Fruit fly (Drosophila melanogaster): ENCODE data around the gene CG13625.

CG13625 gene

DNA sequence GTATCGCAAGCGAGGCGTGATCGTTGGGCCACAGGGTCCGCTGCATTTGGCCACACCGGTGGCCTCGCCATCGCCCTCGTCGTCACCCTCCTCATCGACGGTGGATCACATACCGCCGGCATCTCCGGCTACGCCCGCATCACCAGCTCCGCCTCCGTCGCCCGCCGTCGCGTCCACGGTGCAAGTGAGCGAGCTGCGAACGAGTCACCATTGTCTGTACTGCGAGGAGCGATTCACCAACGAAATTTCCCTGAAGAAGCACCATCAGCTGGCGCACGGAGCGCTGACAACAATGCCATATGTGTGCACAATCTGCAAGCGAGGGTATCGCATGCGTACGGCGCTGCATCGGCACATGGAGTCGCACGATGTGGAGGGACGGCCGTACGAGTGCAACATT lies 35.6 kb upstream of the CG13625 start:
- TF ChIP-seq Dfd (GFP tag; optimal IDR thresholded peaks at IDR 0.05) (no peak), GATAd (GFP tag; optimal IDR thresholded peaks at IDR 0.05) (no peak), br (GFP tag; optimal IDR thresholded peaks at IDR 0.05) (no peak), Hr78 (GFP tag; optimal IDR thresholded peaks at IDR 0.05) (no peak), CrebA (GFP tag; optimal IDR thresholded peaks at IDR 0.05; ENCODE audit: borderline replicate concordance) (no peak), jim (GFP tag; optimal IDR thresholded peaks at IDR 0.05) (no peak), Jra (GFP tag; optimal IDR thresholded peaks at IDR 0.05) (no peak)

DNA sequence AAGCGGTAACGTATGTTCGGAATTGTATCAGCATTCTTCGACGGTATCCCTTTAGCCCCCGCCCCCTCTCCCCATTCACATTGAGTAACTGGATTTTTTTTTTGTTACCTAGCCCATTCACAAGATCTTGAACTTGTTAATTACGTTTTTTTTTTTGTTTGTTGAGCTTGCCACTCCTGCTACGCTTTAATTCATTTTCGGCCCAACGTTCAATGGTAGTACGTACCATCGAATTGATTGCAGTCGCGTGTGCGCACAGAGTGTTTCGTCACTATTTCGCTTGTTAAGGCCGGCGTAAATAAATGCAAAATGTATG lies 29.7 kb upstream of the CG13625 start:
- TF ChIP-seq sv (GFP tag; optimal IDR thresholded peaks at IDR 0.05) (no peak), sage (GFP tag; optimal IDR thresholded peaks at IDR 0.05) (no peak), Hnf4 (GFP tag; optimal IDR thresholded peaks at IDR 0.05) (no peak), rgr (GFP tag; optimal IDR thresholded peaks at IDR 0.05) (no peak), lola (GFP tag; optimal IDR thresholded peaks at IDR 0.05) (no peak), foxo (GFP tag; optimal IDR thresholded peaks at IDR 0.05) (no peak)

dm6 chr3R:24613819-24614706 lies 29.1 kb upstream of the CG13625 start:
- TF ChIP-seq lola (GFP tag; optimal IDR thresholded peaks at IDR 0.05) (no peak), dl (GFP tag; optimal IDR thresholded peaks at IDR 0.05; ENCODE audit: insufficient read depth in 1 of 2, partially characterized antibody in 2 of 2) (no peak), OdsH (GFP tag; optimal IDR thresholded peaks at IDR 0.05) (peak; percentile 23), pan (optimal IDR thresholded peaks at IDR 0.05) (no peak), dmrt93B (GFP tag; optimal IDR thresholded peaks at IDR 0.05) (peak; percentile 17), brk (GFP tag; optimal IDR thresholded peaks at IDR 0.05) (no peak), Rel (GFP tag; optimal IDR thresholded peaks at IDR 0.05) (peak; percentile 74), Rel (tag; optimal IDR thresholded peaks at IDR 0.05) (no peak), foxo (GFP tag; optimal IDR thresholded peaks at IDR 0.05) (peak in 1 of 2 experiments; percentile 52), Abd-B (GFP tag; optimal IDR thresholded peaks at IDR 0.05) (no peak), CG9705 (GFP tag; optimal IDR thresholded peaks at IDR 0.05) (no peak), HLH106 (tag; optimal IDR thresholded peaks at IDR 0.05) (no peak), sv (GFP tag; optimal IDR thresholded peaks at IDR 0.05) (no peak), br (GFP tag; optimal IDR thresholded peaks at IDR 0.05) (peak; percentile 31), psq (GFP tag; optimal IDR thresholded peaks at IDR 0.05) (peak; percentile 38), sage (GFP tag; optimal IDR thresholded peaks at IDR 0.05) (peak; percentile 21), CG32264 (GFP tag; optimal IDR thresholded peaks at IDR 0.05) (no peak), Sp1 (GFP tag; optimal IDR thresholded peaks at IDR 0.05) (peak; percentile 65), Myc (optimal IDR thresholded peaks at IDR 0.05) (no peak), Hr83 (GFP tag; optimal IDR thresholded peaks at IDR 0.05; ENCODE audit: poor library complexity, severe bottlenecking) (no peak), fru (GFP tag; optimal IDR thresholded peaks at IDR 0.05) (peak; percentile 41), N (GFP tag; optimal IDR thresholded peaks at IDR 0.05) (no peak), Jra (GFP tag; optimal IDR thresholded peaks at IDR 0.05) (no peak), CrebA (GFP tag; optimal IDR thresholded peaks at IDR 0.05; ENCODE audit: borderline replicate concordance) (no peak), woc (GFP tag; optimal IDR thresholded peaks at IDR 0.05) (peak; percentile 20), tai (GFP tag; optimal IDR thresholded peaks at IDR 0.05) (no peak), usp (GFP tag; optimal IDR thresholded peaks at IDR 0.05) (no peak), jim (GFP tag; optimal IDR thresholded peaks at IDR 0.05) (peak; percentile 12), Dfd (GFP tag; optimal IDR thresholded peaks at IDR 0.05) (no peak), Hr78 (GFP tag; optimal IDR thresholded peaks at IDR 0.05) (no peak), rgr (GFP tag; optimal IDR thresholded peaks at IDR 0.05) (peak; percentile 51), Hnf4 (GFP tag; optimal IDR thresholded peaks at IDR 0.05) (no peak), Vsx2 (GFP tag; optimal IDR thresholded peaks at IDR 0.05; ENCODE audit: partially characterized antibody) (no peak), h (GFP tag; optimal IDR thresholded peaks at IDR 0.05) (peak; percentile 7), Dif (GFP tag; optimal IDR thresholded peaks at IDR 0.05; ENCODE audit: partially characterized antibody) (no peak), GATAd (GFP tag; optimal IDR thresholded peaks at IDR 0.05) (no peak), dsf (GFP tag; optimal IDR thresholded peaks at IDR 0.05; ENCODE audit: borderline replicate concordance) (no peak), Mio (GFP tag; optimal IDR thresholded peaks at IDR 0.05) (no peak), ey (GFP tag; optimal IDR thresholded peaks at IDR 0.05) (peak; percentile 49)
